Fruit fly (Drosophila melanogaster) whole organism, wandering third instar larva: ENCODE results near the gene crb.

Experiments used
- Abd-B ChIP-seq: fragments of >200 bp; optimal IDR thresholded peaks from 2 replicates; lab custom pipeline; 2017; ENCODE audit warnings: missing biosample characterization, missing genetic modification characterization
- CG32264 ChIP-seq: fragments of 200-800 bp; sonication (Bioruptor generic); optimal IDR thresholded peaks from 2 replicates; lab custom pipeline; 2016; ENCODE audit warnings: missing biosample characterization, missing genetic modification characterization
- CG9705 ChIP-seq: fragments of 200-800 bp; sonication (Bioruptor generic); optimal IDR thresholded peaks from 2 replicates; lab custom pipeline; 2018; ENCODE audit warnings: missing biosample characterization, mild to moderate bottlenecking, missing genetic modification characterization
- Dfd ChIP-seq: fragments of >200 bp; optimal IDR thresholded peaks from 2 replicates; lab custom pipeline; 2017; ENCODE audit warnings: missing biosample characterization, missing genetic modification characterization
- Dif ChIP-seq: fragments of 200-275, 200-300 bp; sonication (Bioruptor generic); optimal IDR thresholded peaks from 2 replicates; lab custom pipeline; 2018; ENCODE audit warnings: missing biosample characterization, missing genetic modification characterization; ENCODE audit not compliant: partially characterized antibody
- GATAd ChIP-seq: sonication (Bioruptor generic); optimal IDR thresholded peaks from 2 replicates; lab custom pipeline; 2016; ENCODE audit warnings: missing biosample characterization, missing genetic modification characterization
- HLH106 ChIP-seq: fragments of 200-800 bp; optimal IDR thresholded peaks from 3 replicates; lab custom pipeline; 2019; ENCODE audit warnings: missing biosample characterization, mild to moderate bottlenecking, missing genetic modification characterization, moderate library complexity
- Hnf4 ChIP-seq: fragments of 200-800 bp; sonication (Bioruptor generic); optimal IDR thresholded peaks from 2 replicates; lab custom pipeline; 2016; ENCODE audit warnings: missing biosample characterization, mild to moderate bottlenecking, missing genetic modification characterization
- Hr78 ChIP-seq: fragments of >200 bp; optimal IDR thresholded peaks from 2 replicates; lab custom pipeline; 2017; ENCODE audit warnings: missing biosample characterization, missing genetic modification characterization
- Hr83 ChIP-seq: fragments of 200-300 bp; sonication (Bioruptor generic); optimal IDR thresholded peaks from 2 replicates; lab custom pipeline; 2016; ENCODE audit warnings: missing biosample characterization, mild to moderate bottlenecking, missing genetic modification characterization, moderate library complexity; ENCODE audit not compliant: poor library complexity, severe bottlenecking
- Jra ChIP-seq: sonication (Bioruptor generic); optimal IDR thresholded peaks from 2 replicates; lab custom pipeline; 2016; ENCODE audit warnings: missing biosample characterization, missing genetic modification characterization
- Mio ChIP-seq: sonication (Bioruptor generic); optimal IDR thresholded peaks from 2 replicates; lab custom pipeline; 2016; ENCODE audit warnings: missing biosample characterization, missing genetic modification characterization
- Myc ChIP-seq: fragments of >200 bp; optimal IDR thresholded peaks from 2 replicates; lab custom pipeline; 2017
- N ChIP-seq: fragments of >200 bp; optimal IDR thresholded peaks from 2 replicates; lab custom pipeline; 2018; ENCODE audit warnings: missing biosample characterization, missing external identifiers, missing genetic modification characterization
- OdsH ChIP-seq: fragments of 200-800 bp; sonication (Bioruptor generic); optimal IDR thresholded peaks from 2 replicates; lab custom pipeline; 2016; ENCODE audit warnings: missing biosample characterization, mild to moderate bottlenecking, missing genetic modification characterization
- Rel ChIP-seq, 2 experiments: fragments of 200-800 bp; sonication (Bioruptor generic) in 1 of 2; optimal IDR thresholded peaks; 2 replicates in 1 of 2; 3 replicates in 1 of 2; lab custom pipeline; 2016 to 2019; ENCODE audit warnings: mild to moderate bottlenecking in 2 of 2, missing biosample characterization in 2 of 2, missing genetic modification characterization in 2 of 2, moderate library complexity in 1 of 2
- Sp1 ChIP-seq: fragments of 200-800 bp; sonication (Bioruptor generic); optimal IDR thresholded peaks from 3 replicates; lab custom pipeline; 2019; ENCODE audit warnings: missing biosample characterization, mild to moderate bottlenecking, missing genetic modification characterization, moderate library complexity
- Vsx2 ChIP-seq: fragments of 200-300, 225-300 bp; sonication (Bioruptor generic); optimal IDR thresholded peaks from 2 replicates; lab custom pipeline; 2018; ENCODE audit warnings: missing biosample characterization, missing genetic modification characterization; ENCODE audit not compliant: partially characterized antibody
- br ChIP-seq: fragments of 200-800 bp; sonication (Bioruptor generic); optimal IDR thresholded peaks from 2 replicates; lab custom pipeline; 2016; ENCODE audit warnings: missing biosample characterization, missing genetic modification characterization
- brk ChIP-seq: fragments of 200-800 bp; sonication (Bioruptor generic); optimal IDR thresholded peaks from 2 replicates; lab custom pipeline; 2016; ENCODE audit warnings: missing biosample characterization, mild to moderate bottlenecking, missing genetic modification characterization
- dl ChIP-seq, 2 experiments: fragments of 175-275, 200-275 bp in 1 of 2; fragments of 200-275 bp in 1 of 2; sonication (Bioruptor generic); optimal IDR thresholded peaks; lab custom pipeline; 2018; ENCODE audit warnings: mild to moderate bottlenecking in 2 of 2, missing biosample characterization in 2 of 2, missing genetic modification characterization in 2 of 2, moderate library complexity in 2 of 2; ENCODE audit not compliant: partially characterized antibody in 2 of 2, insufficient read depth in 1 of 2
- ey ChIP-seq: fragments of 200-800 bp; sonication (Bioruptor generic); optimal IDR thresholded peaks from 2 replicates; lab custom pipeline; 2016; ENCODE audit warnings: missing biosample characterization, missing genetic modification characterization
- foxo ChIP-seq, 2 experiments: fragments of 200-800 bp; sonication (Bioruptor generic); optimal IDR thresholded peaks; 2 replicates in 1 of 2; 3 replicates in 1 of 2; lab custom pipeline; 2016 to 2017; ENCODE audit warnings: missing biosample characterization in 2 of 2, missing genetic modification characterization in 2 of 2
- fru ChIP-seq: fragments of 200-800 bp; sonication (Bioruptor generic); optimal IDR thresholded peaks from 3 replicates; lab custom pipeline; 2016; ENCODE audit warnings: missing biosample characterization, mild to moderate bottlenecking, missing genetic modification characterization
- h ChIP-seq: fragments of 200-800 bp; sonication (Bioruptor generic); optimal IDR thresholded peaks from 3 replicates; lab custom pipeline; 2016; ENCODE audit warnings: missing biosample characterization, mild to moderate bottlenecking, missing genetic modification characterization
- jim ChIP-seq: fragments of 175-275, 200-325 bp; sonication (Bioruptor generic); optimal IDR thresholded peaks from 2 replicates; lab custom pipeline; 2016; ENCODE audit warnings: missing biosample characterization, mild to moderate bottlenecking, missing genetic modification characterization
- pan ChIP-seq: fragments of >200 bp; optimal IDR thresholded peaks from 2 replicates; lab custom pipeline; 2017
- psq ChIP-seq: fragments of 200-800 bp; sonication (Bioruptor generic); optimal IDR thresholded peaks from 3 replicates; lab custom pipeline; 2017; ENCODE audit warnings: missing biosample characterization, mild to moderate bottlenecking, missing genetic modification characterization, moderate library complexity
- rgr ChIP-seq: fragments of 200-800 bp; sonication (Bioruptor generic); optimal IDR thresholded peaks from 3 replicates; lab custom pipeline; 2016; ENCODE audit warnings: missing biosample characterization, mild to moderate bottlenecking, missing genetic modification characterization
- sage ChIP-seq: fragments of 200-800 bp; sonication (Bioruptor generic); optimal IDR thresholded peaks from 2 replicates; lab custom pipeline; 2016; ENCODE audit warnings: missing biosample characterization, mild to moderate bottlenecking, missing genetic modification characterization
- sv ChIP-seq: fragments of 200-800 bp; sonication (Bioruptor generic); optimal IDR thresholded peaks from 3 replicates; lab custom pipeline; 2016; ENCODE audit warnings: missing biosample characterization, missing genetic modification characterization
- tai ChIP-seq: sonication (Bioruptor generic); optimal IDR thresholded peaks from 2 replicates; lab custom pipeline; 2016; ENCODE audit warnings: missing biosample characterization, missing genetic modification characterization
- usp ChIP-seq: fragments of >200 bp; optimal IDR thresholded peaks from 2 replicates; lab custom pipeline; 2017; ENCODE audit warnings: missing biosample characterization, missing genetic modification characterization
- woc ChIP-seq: sonication (Bioruptor generic); optimal IDR thresholded peaks from 2 replicates; lab custom pipeline; 2016; ENCODE audit warnings: missing biosample characterization, mild to moderate bottlenecking, missing genetic modification characterization

Gene crb

DNA sequence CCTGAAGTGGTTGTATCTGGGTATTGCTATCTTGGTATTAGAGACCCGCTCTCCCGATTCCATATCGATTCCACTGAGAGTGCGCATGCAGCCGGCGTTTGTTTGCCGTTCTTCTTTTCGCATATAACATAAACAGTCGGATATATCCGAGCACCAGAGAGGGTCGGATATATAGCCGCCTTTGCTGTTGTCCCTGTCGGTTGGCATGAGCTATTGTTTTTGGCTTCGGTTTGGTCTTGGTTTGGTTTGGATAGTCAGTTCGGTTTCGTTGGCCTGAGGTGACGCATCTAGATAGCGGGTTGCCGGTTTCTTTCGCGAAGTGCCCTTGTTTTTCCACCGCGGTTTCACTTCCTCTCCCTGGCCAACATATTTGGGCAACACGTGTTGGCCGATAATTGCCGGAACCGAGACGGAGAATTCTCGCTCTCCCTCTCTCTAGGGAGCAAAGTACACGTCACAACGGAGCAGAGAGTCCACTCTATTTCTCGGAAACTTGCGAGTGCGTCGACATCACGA lies 22.0 kb upstream of the crb start, which contains the start of gene Orct2:
Orct2 (plus strand) TSS at position 255 of the 516 bp plus-strand sequence.
- TF ChIP-seq dl (GFP tag; optimal IDR thresholded peaks at IDR 0.05; lab: Kevin White, UChicago; ENCODE audit: insufficient read depth in 1 of 2, partially characterized antibody in 2 of 2): peak; percentile 6 to 11
- TF ChIP-seq br: peak; percentile 40
- peak; percentile 55 for TF ChIP-seq Dif (GFP tag; lab: Kevin White, UChicago)
- TF ChIP-seq foxo (GFP tag; optimal IDR thresholded peaks at IDR 0.05; lab: Kevin White, UChicago): peak in 1 of 2 experiments; percentile 22
- TF ChIP-seq jim: no peak
- no peak for TF ChIP-seq Rel (GFP tag; optimal IDR thresholded peaks at IDR 0.05; lab: Kevin White, UChicago)
- TF ChIP-seq Rel (tag; optimal IDR thresholded peaks at IDR 0.05; lab: Kevin White, UChicago): peak; percentile 18
- TF ChIP-seq psq (GFP tag; lab: Kevin White, UChicago): peak; percentile 45
- no peak for TF ChIP-seq CG9705 (GFP tag; lab: Kevin White, UChicago)
- TF ChIP-seq Vsx2: no peak
- peak; percentile 69 for TF ChIP-seq Jra
- peak; percentile 28 for TF ChIP-seq Sp1 (GFP tag; lab: Kevin White, UChicago)
- no peak for TF ChIP-seq Hr83 (GFP tag; lab: Kevin White, UChicago)
- TF ChIP-seq rgr: peak; percentile 12
- peak; percentile 74 for TF ChIP-seq Hnf4 (GFP tag; lab: Kevin White, UChicago)
- peak; percentile 37 for TF ChIP-seq h
- TF ChIP-seq, all 38 proteins: peak for 11

DNA sequence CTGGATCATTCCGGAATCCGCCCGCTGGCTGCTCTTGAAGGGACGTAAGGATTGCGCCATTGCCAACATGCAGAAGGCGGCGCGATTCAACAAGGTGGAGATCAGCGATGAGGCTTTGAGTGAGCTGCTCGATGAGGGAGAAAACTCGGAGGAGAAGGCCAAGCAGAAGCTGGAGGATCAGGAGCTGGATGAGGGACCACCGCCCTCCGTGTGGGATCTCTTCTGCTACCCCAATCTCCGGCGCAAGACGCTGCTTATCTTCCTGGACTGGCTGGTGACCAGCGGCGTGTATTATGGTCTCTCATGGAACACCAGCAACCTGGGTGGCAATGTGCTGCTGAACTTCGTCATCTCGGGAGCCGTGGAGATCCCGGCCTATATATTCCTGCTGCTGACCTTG lies 20.7 kb upstream of the crb start:
- no peak for TF ChIP-seq GATAd (GFP tag; lab: Kevin White, UChicago)
- TF ChIP-seq Hnf4 (GFP tag; lab: Kevin White, UChicago): no peak
- no peak for TF ChIP-seq CG32264 (GFP tag; lab: Kevin White, UChicago)
- no peak for TF ChIP-seq sage
- no peak for TF ChIP-seq CG9705 (GFP tag; lab: Kevin White, UChicago)
- TF ChIP-seq dl (GFP tag; optimal IDR thresholded peaks at IDR 0.05; lab: Kevin White, UChicago; ENCODE audit: insufficient read depth in 1 of 2, partially characterized antibody in 2 of 2): no peak
- TF ChIP-seq Hr78 (GFP tag; lab: Kevin White, UChicago): no peak
- TF ChIP-seq N: no peak
- TF ChIP-seq Abd-B (GFP tag; lab: Kevin White, UChicago): no peak
- no peak for TF ChIP-seq Rel (GFP tag; optimal IDR thresholded peaks at IDR 0.05; lab: Kevin White, UChicago)
- no peak for TF ChIP-seq Rel (tag; optimal IDR thresholded peaks at IDR 0.05; lab: Kevin White, UChicago)
- no peak for TF ChIP-seq br
- no peak for TF ChIP-seq pan (lab: Kevin White, UChicago)
- TF ChIP-seq Hr83 (GFP tag; lab: Kevin White, UChicago): no peak
- TF ChIP-seq brk (GFP tag; lab: Kevin White, UChicago): no peak
- no peak for TF ChIP-seq Dfd (GFP tag; lab: Kevin White, UChicago)
- TF ChIP-seq tai (GFP tag; lab: Kevin White, UChicago): no peak

DNA sequence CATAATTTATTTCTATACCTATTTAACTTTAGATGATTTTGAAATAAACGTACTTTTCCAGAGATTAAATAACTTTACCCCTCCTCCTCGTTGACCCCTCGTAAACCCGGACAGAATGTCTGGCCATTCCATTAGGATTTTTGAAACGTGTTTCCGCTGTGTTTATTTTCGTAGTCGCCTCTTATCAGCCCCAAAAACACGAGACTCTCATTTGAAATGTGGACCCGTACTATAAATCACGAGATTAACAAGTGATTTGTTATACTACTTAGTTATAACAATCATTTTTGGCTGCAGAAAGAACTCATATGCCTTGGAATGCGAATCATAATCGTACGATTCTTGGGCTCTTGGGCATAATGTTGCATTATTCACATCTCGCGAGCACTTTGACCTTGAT lies 19.4 kb upstream of the crb start:
- TF ChIP-seq fru (GFP tag; lab: Kevin White, UChicago) (no peak), Hr83 (GFP tag; lab: Kevin White, UChicago) (no peak), N (no peak), Mio (GFP tag; lab: Kevin White, UChicago) (no peak), jim (no peak), Hr78 (GFP tag; lab: Kevin White, UChicago) (no peak), GATAd (GFP tag; lab: Kevin White, UChicago) (no peak), foxo (GFP tag; optimal IDR thresholded peaks at IDR 0.05; lab: Kevin White, UChicago) (no peak), pan (lab: Kevin White, UChicago) (no peak), CG32264 (GFP tag; lab: Kevin White, UChicago) (no peak), tai (GFP tag; lab: Kevin White, UChicago) (no peak), Rel (GFP tag; optimal IDR thresholded peaks at IDR 0.05; lab: Kevin White, UChicago) (no peak), Rel (tag; optimal IDR thresholded peaks at IDR 0.05; lab: Kevin White, UChicago) (no peak), Jra (no peak), h (no peak), ey (GFP tag; lab: Kevin White, UChicago) (no peak)

DNA sequence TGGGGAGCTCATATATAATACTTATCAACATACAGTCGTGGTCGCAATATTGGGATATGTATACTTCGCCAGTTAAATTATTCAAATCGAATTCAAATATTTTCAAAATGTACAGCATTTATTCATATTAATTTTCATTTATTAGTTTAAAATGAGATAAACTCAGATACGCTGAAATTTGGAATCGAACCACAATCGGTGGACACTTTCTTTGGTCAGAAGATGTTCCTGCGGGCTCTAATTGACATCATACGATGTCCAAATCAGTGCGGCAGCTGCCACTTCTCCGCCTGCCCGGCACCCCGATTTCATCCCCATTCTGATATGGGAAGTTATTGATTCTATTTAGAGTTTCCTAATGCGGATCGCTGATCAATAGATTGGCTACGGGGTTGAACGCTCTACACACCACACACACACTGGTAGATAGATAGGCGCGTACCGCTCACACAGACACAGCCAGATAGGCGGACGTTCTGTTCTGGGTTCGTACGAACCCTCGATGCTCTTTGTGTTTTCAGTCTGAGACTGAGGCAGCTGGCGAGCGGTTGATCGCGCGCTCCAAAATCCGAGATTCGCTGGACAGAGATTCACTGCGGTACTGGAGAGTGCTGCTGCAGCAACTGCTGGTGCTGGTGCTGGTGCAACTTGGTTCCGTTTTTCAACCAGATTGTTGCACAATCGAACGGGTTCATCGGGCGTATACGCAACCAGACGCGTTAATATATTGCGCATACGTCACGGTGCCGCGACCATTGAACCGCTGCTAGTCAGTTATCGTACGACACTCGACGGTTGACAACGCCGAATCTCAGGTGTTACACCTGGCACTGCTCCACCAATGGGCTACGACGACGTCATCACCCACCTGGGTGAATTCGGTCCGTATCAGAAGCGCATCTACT lies 18.5 kb upstream of the crb start, which contains the start of gene Orct:
Orct (plus strand) TSS at position 157 of the 905 bp plus-strand sequence.
- TF ChIP-seq foxo (GFP tag; optimal IDR thresholded peaks at IDR 0.05; lab: Kevin White, UChicago) (peak in 1 of 2 experiments; percentile 74), HLH106 (tag; lab: Kevin White, UChicago) (peak; percentile 75), Jra (peak; percentile 19), Abd-B (GFP tag; lab: Kevin White, UChicago) (no peak), OdsH (GFP tag; lab: Kevin White, UChicago) (peak; percentile 53), woc (GFP tag; lab: Kevin White, UChicago) (peak; percentile 26), pan (lab: Kevin White, UChicago) (no peak), brk (GFP tag; lab: Kevin White, UChicago) (no peak), CG9705 (GFP tag; lab: Kevin White, UChicago) (peak; percentile 53), Hnf4 (GFP tag; lab: Kevin White, UChicago) (peak; percentile 20), psq (GFP tag; lab: Kevin White, UChicago) (peak; percentile 71), br (peak; percentile 67), Rel (GFP tag; optimal IDR thresholded peaks at IDR 0.05; lab: Kevin White, UChicago) (no peak), Rel (tag; optimal IDR thresholded peaks at IDR 0.05; lab: Kevin White, UChicago) (peak; percentile 34), usp (GFP tag; lab: Kevin White, UChicago) (no peak), fru (GFP tag; lab: Kevin White, UChicago) (peak; percentile 76), Myc (lab: Kevin White, UChicago) (no peak), dl (GFP tag; optimal IDR thresholded peaks at IDR 0.05; lab: Kevin White, UChicago; ENCODE audit: insufficient read depth in 1 of 2, partially characterized antibody in 2 of 2) (no peak), sv (GFP tag; lab: Kevin White, UChicago) (peak; percentile 6), Mio (GFP tag; lab: Kevin White, UChicago) (no peak), GATAd (GFP tag; lab: Kevin White, UChicago) (no peak), rgr (peak; percentile 69), CG32264 (GFP tag; lab: Kevin White, UChicago) (no peak), Hr83 (GFP tag; lab: Kevin White, UChicago) (no peak), N (no peak), Sp1 (GFP tag; lab: Kevin White, UChicago) (peak; percentile 74), Dif (GFP tag; lab: Kevin White, UChicago) (peak; percentile 46), Hr78 (GFP tag; lab: Kevin White, UChicago) (no peak)
